6 worm cellular contexts compared by ENCODE assay signal in the genomic region with DNA sequence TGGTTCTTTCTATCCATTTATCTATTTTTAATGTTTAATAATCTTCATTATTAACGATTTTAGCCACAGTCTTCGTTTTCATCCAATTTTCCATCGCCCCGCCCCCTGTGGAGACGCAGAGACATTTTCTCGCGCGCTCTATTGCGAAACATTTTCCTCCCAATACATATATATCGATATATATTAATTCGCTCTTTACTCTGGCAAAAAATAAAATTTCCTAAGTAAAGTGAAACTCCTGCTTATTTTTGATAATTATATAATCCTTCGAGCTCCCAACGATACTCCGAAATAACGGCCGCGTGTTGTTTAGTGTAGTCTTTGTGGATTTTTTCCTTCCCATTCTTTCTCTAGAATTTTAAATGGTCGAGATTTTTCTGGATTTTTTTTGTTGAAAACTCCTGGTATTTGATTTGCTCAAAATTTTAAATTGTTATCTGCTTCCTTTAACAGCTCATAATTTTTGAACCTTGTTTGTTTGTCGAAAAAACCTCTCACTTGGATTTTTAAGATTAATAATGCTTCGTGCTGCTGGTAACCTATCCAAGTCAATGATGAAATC.
TF ChIP-seq lines count a peak whose summit lies in the region.

sucg-1 (plus strand) TSS at position 512 of the 562 bp plus-strand sequence.

TF ChIP-seq in whole organism, L1 larva, 84 proteins besides CTCF, POLR2A, EP300 and RAD21:
- no peak for TF ChIP-seq efl-1 (optimal IDR thresholded peaks at IDR 0.05; lab: Kevin White, UChicago)
- peak in 1 of 2 experiments; percentile 53 for TF ChIP-seq efl-1 (GFP tag; optimal IDR thresholded peaks at IDR 0.05 in 1 of 2; lab: Kevin White, UChicago)
- TF ChIP-seq fkh-8 (tag; optimal IDR thresholded peaks at IDR 0.05; lab: Kevin White, UChicago): no peak
- TF ChIP-seq zip-4 (GFP tag; optimal IDR thresholded peaks at IDR 0.05; lab: Kevin White, UChicago): peak; percentile 51
TF ChIP-seq in whole organism, L1 larva: peak in this region for 2.

TF ChIP-seq in whole organism, L2 larva, 48 proteins besides CTCF, POLR2A, EP300 and RAD21:
- TF ChIP-seq skn-1 (tag; optimal IDR thresholded peaks at IDR 0.05; lab: Kevin White, UChicago) (no peak), nhr-77 (tag; optimal IDR thresholded peaks at IDR 0.05; lab: Kevin White, UChicago) (no peak), ztf-1 (GFP tag; conservative IDR thresholded peaks at IDR 0.05; lab: Robert Waterston, UW) (no peak), ZK546.5 (tag; optimal IDR thresholded peaks at IDR 0.05; lab: Kevin White, UChicago) (no peak), unc-55 (GFP tag; optimal IDR thresholded peaks at IDR 0.05; lab: Kevin White, UChicago) (peak; percentile 50), dmd-4 (tag; optimal IDR thresholded peaks at IDR 0.05; lab: Kevin White, UChicago) (no peak), blmp-1 (tag; optimal IDR thresholded peaks at IDR 0.05; lab: Kevin White, UChicago; ENCODE audit: insufficient read depth) (no peak)

TF ChIP-seq in whole organism, L3 larva, 47 proteins besides CTCF, POLR2A, EP300 and RAD21:
- TF ChIP-seq elt-3 (tag; optimal IDR thresholded peaks at IDR 0.05; lab: Kevin White, UChicago) (no peak), snpc-4 (tag; optimal IDR thresholded peaks at IDR 0.05; lab: Kevin White, UChicago) (no peak), ceh-82 (tag; optimal IDR thresholded peaks at IDR 0.05; lab: Kevin White, UChicago) (no peak), mml-1 (tag; optimal IDR thresholded peaks at IDR 0.05; lab: Kevin White, UChicago) (no peak), lin-15B (tag; optimal IDR thresholded peaks at IDR 0.05; lab: Kevin White, UChicago) (peak; percentile 14)
TF ChIP-seq in whole organism, L3 larva: peak in this region for 1.

TF ChIP-seq in whole organism, L4 larva, 104 proteins besides CTCF, POLR2A, EP300 and RAD21:
- TF ChIP-seq lsy-2 (tag; optimal IDR thresholded peaks at IDR 0.05; lab: Kevin White, UChicago): no peak
- TF ChIP-seq ceh-62 (tag; optimal IDR thresholded peaks at IDR 0.05; lab: Kevin White, UChicago): no peak
- no peak for TF ChIP-seq mdt-29 (GFP tag; IDR thresholded peaks at IDR 0.05; lab: Robert Waterston, UW)
- no peak for TF ChIP-seq attf-4 (tag; optimal IDR thresholded peaks at IDR 0.05; lab: Kevin White, UChicago)
- peak; percentile 82 for TF ChIP-seq T20F7.1 (GFP tag; optimal IDR thresholded peaks at IDR 0.05; lab: Kevin White, UChicago)
- no peak for TF ChIP-seq zfp-2 (tag; optimal IDR thresholded peaks at IDR 0.05; lab: Kevin White, UChicago)
- TF ChIP-seq rbr-2 (tag; optimal IDR thresholded peaks at IDR 0.05; lab: Kevin White, UChicago): no peak
- no peak for TF ChIP-seq ceh-82 (tag; optimal IDR thresholded peaks at IDR 0.05; lab: Kevin White, UChicago)

TF ChIP-seq in whole organism, mixed stage, embryonic, 35 proteins besides CTCF, POLR2A, EP300 and RAD21:
- no peak for TF ChIP-seq snpc-4 (tag; optimal IDR thresholded peaks at IDR 0.05; lab: Kevin White, UChicago)
- peak; percentile 2 for TF ChIP-seq ces-1 (GFP tag; optimal IDR thresholded peaks at IDR 0.05; lab: Kevin White, UChicago)

TF ChIP-seq in whole organism, young adult, 124 proteins besides CTCF, POLR2A, EP300 and RAD21:
- TF ChIP-seq fkh-3 (tag; optimal IDR thresholded peaks at IDR 0.05; lab: Kevin White, UChicago): no peak
- peak; percentile 79 for TF ChIP-seq attf-3 (GFP tag; conservative IDR thresholded peaks at IDR 0.05; lab: Robert Waterston, UW)
- peak; percentile 37; the same call in 1 of the 2 replicates for TF ChIP-seq hmg-1.2 (GFP tag; IDR thresholded peaks at IDR 0.05; lab: Robert Waterston, UW)
- peak; percentile 84 for TF ChIP-seq cebp-1 (GFP tag; IDR thresholded peaks at IDR 0.05; lab: Robert Waterston, UW)
- peak; percentile 91 for TF ChIP-seq cebp-1 (tag; optimal IDR thresholded peaks at IDR 0.05; lab: Kevin White, UChicago)
